Worm (Caenorhabditis elegans) whole organism, young adult: ENCODE results near the gene T28F3.8.

Source experiments
- T26A5.8 ChIP-seq: sonication (generic microtip); optimal IDR thresholded peaks from 2 replicates; lab custom pipeline; 2016; ENCODE audit warnings: missing genetic modification characterization, missing compliant biosample characterization
- ZK185.1 ChIP-seq: sonication (generic microtip); optimal IDR thresholded peaks from 2 replicates; lab custom pipeline; 2016; ENCODE audit warnings: mild to moderate bottlenecking, missing genetic modification characterization, missing compliant biosample characterization; ENCODE audit not compliant: poor library complexity, severe bottlenecking
- bed-2 ChIP-seq: fragments of 200-800 bp; sonication (Bioruptor generic); IDR thresholded peaks from 2 replicates; pipeline ENCODE4 v1.3.6; 2022; ENCODE audit warnings: missing genetic modification reagents, missing genetic modification characterization, missing compliant biosample characterization
- cebp-1 ChIP-seq, 2 experiments: fragments of 200-800 bp in 1 of 2; sonication (Bioruptor generic) in 1 of 2; sonication (generic microtip) in 1 of 2; IDR thresholded peaks in 1 of 2; optimal IDR thresholded peaks in 1 of 2; 2 replicates each; pipeline versions ENCODE4 v1.3.6 to Lab custom; 2017 to 2022; ENCODE audit warnings: missing compliant biosample characterization in 2 of 2, missing genetic modification characterization in 2 of 2, mild to moderate bottlenecking in 1 of 2, missing genetic modification reagents in 1 of 2, moderate library complexity in 1 of 2
- gei-17 ChIP-seq: fragments of 200-800 bp; sonication (Bioruptor generic); optimal IDR thresholded peaks from 2 replicates; lab custom pipeline; 2018; ENCODE audit warnings: mild to moderate bottlenecking, missing genetic modification characterization, missing compliant biosample characterization
- nhr-120 ChIP-seq: fragments of 200-800 bp; sonication (Bioruptor generic); IDR thresholded peaks from 2 replicates; pipeline ENCODE4 v1.3.6; 2022; ENCODE audit warnings: missing genetic modification characterization, missing compliant biosample characterization
- rcor-1 ChIP-seq: fragments of 200-800 bp; sonication (Bioruptor generic); IDR thresholded peaks from 2 replicates; pipeline ENCODE4 v1.3.6; 2022; ENCODE audit warnings: missing genetic modification reagents, missing genetic modification characterization, missing compliant biosample characterization
- snpc-4 ChIP-seq, 5 experiments: fragments of 150-350 bp in 1 of 5; sonication (generic microtip) in 4 of 5; optimal IDR thresholded peaks; 2 replicates each; lab custom pipeline; 2014 to 2018; ENCODE audit warnings: missing genetic modification characterization in 5 of 5, missing biosample characterization in 3 of 5, antibody characterized with exemption in 2 of 5, mild to moderate bottlenecking in 2 of 5, missing compliant biosample characterization in 2 of 5, missing genotype in 2 of 5, moderate library complexity in 2 of 5, missing genetic modification reagents in 1 of 5

DNA sequence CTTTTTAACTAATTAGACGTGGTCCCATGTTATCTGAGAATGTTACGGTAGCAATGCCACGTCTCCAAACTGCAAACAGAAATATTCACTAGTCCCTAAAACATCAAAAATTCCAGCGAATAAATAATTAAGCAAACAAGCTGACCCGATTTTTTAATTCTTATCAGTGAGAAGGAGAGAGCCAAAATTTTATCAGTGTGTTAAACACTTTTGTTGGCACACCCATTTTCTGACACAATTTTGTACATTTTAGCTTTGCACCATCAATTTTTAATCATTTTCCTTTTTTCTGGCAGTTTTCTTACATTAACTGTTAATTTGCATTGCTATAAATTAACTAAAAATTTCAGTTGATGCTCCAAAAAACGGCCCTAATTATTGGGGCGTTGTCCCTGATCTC lies 13.3 kb upstream of the T28F3.8 start, which contains the start of gene C49C3.4:
- TF ChIP-seq rcor-1 (GFP tag; lab: Robert Waterston, UW) (no peak), snpc-4 (GFP tag; optimal IDR thresholded peaks at IDR 0.05; lab: Kevin White, UChicago) (no peak), snpc-4 (tag; optimal IDR thresholded peaks at IDR 0.05; lab: Kevin White, UChicago) (no peak), gei-17 (GFP tag; lab: Kevin White, UChicago) (no peak), T26A5.8 (tag; lab: Kevin White, UChicago) (no peak), bed-2 (GFP tag; lab: Robert Waterston, UW) (no peak), cebp-1 (GFP tag; IDR thresholded peaks at IDR 0.05; lab: Robert Waterston, UW) (no peak), cebp-1 (tag; optimal IDR thresholded peaks at IDR 0.05; lab: Kevin White, UChicago) (no peak), nhr-120 (GFP tag; lab: Robert Waterston, UW) (no peak), ZK185.1 (no peak)
